Worm (Caenorhabditis elegans): Measurements from ENCODE around the gene nta-1.

- TF ChIP-seq ama-1 (optimal IDR thresholded peaks at IDR 0.05) (no peak), hmbx-1 (tag; optimal IDR thresholded peaks at IDR 0.05) (no peak), scrt-1 (GFP tag; IDR thresholded peaks at IDR 0.05) (no peak), hmg-4 (GFP tag; optimal IDR thresholded peaks at IDR 0.05) (no peak), tbx-37 (GFP tag; conservative IDR thresholded peaks at IDR 0.05) (no peak), ceh-13 (GFP tag; optimal IDR thresholded peaks at IDR 0.05) (no peak), tbx-11 (GFP tag; IDR thresholded peaks at IDR 0.05) (no peak), aly-1 (tag; optimal IDR thresholded peaks at IDR 0.05) (no peak), ets-7 (tag; optimal IDR thresholded peaks at IDR 0.05) (no peak), tra-4 (tag; optimal IDR thresholded peaks at IDR 0.05) (no peak)
These were observed 43.5 kb upstream of the nta-1 start, which contains the start of gene T24E12.13 for ce11 chrII:3787151-3787550.

All from whole organism, early embryonic.